Worm (Caenorhabditis elegans) whole organism, young adult: ENCODE data around the gene lir-2.

ENCODE experiments used
- B0019.2 ChIP-seq: fragments of 200-800 bp; sonication (Bioruptor generic); conservative IDR thresholded peaks from 2 replicates; pipeline ENCODE4 v1.3.6; 2022; ENCODE audit warnings: missing genetic modification reagents, missing genetic modification characterization, missing compliant biosample characterization
- B0261.1 ChIP-seq: sonication (generic microtip); optimal IDR thresholded peaks from 2 replicates; lab custom pipeline; 2016; ENCODE audit warnings: mild to moderate bottlenecking, missing genetic modification characterization, moderate library complexity, missing compliant biosample characterization
- C17E4.6 ChIP-seq: fragments of 200-800 bp; sonication (Bioruptor generic); IDR thresholded peaks from 2 replicates; pipeline ENCODE4 v1.3.6; 2022; ENCODE audit warnings: missing genetic modification reagents, missing genetic modification characterization, missing compliant biosample characterization
- F37B4.10 ChIP-seq: fragments of 200-800 bp; sonication (Bioruptor generic); IDR thresholded peaks from 2 replicates; pipeline ENCODE4 v1.3.6; 2022; ENCODE audit warnings: missing genetic modification characterization, missing compliant biosample characterization
- K11D2.4 ChIP-seq: fragments of 200-800 bp; sonication (Bioruptor generic); IDR thresholded peaks from 2 replicates; pipeline ENCODE4 v1.3.6; 2022; ENCODE audit warnings: missing genetic modification reagents, missing genetic modification characterization, missing compliant biosample characterization
- ZK185.1 ChIP-seq: sonication (generic microtip); optimal IDR thresholded peaks from 2 replicates; lab custom pipeline; 2016; ENCODE audit warnings: mild to moderate bottlenecking, missing genetic modification characterization, missing compliant biosample characterization; ENCODE audit not compliant: poor library complexity, severe bottlenecking
- atf-7 ChIP-seq: sonication (generic microtip); optimal IDR thresholded peaks from 2 replicates; lab custom pipeline; 2017; ENCODE audit warnings: mild to moderate bottlenecking, missing genetic modification characterization, missing compliant biosample characterization
- bed-1 ChIP-seq: fragments of 200-800 bp; sonication (Bioruptor generic); IDR thresholded peaks from 2 replicates; pipeline ENCODE4 v1.3.6; 2022; ENCODE audit warnings: missing genetic modification reagents, missing genetic modification characterization, missing compliant biosample characterization
- ccch-3 ChIP-seq: fragments of 200-800 bp; sonication (Bioruptor generic); optimal IDR thresholded peaks from 2 replicates; lab custom pipeline; 2018; ENCODE audit warnings: mild to moderate bottlenecking, missing genetic modification characterization, missing compliant biosample characterization
- cebp-1 ChIP-seq, 2 experiments: fragments of 200-800 bp in 1 of 2; sonication (Bioruptor generic) in 1 of 2; sonication (generic microtip) in 1 of 2; IDR thresholded peaks in 1 of 2; optimal IDR thresholded peaks in 1 of 2; 2 replicates each; pipeline versions ENCODE4 v1.3.6 to Lab custom; 2017 to 2022; ENCODE audit warnings: missing compliant biosample characterization in 2 of 2, missing genetic modification characterization in 2 of 2, mild to moderate bottlenecking in 1 of 2, missing genetic modification reagents in 1 of 2, moderate library complexity in 1 of 2
- ceh-100 ChIP-seq: fragments of 200-800 bp; sonication (Bioruptor generic); IDR thresholded peaks from 2 replicates; pipeline ENCODE4 v1.3.6; 2022; ENCODE audit warnings: missing genetic modification reagents, missing genetic modification characterization, missing compliant biosample characterization
- ceh-58 ChIP-seq: fragments of 200-800 bp; sonication (Bioruptor generic); IDR thresholded peaks from 2 replicates; pipeline ENCODE4 v1.3.6; 2022; ENCODE audit warnings: missing genetic modification characterization, missing compliant biosample characterization
- ceh-91 ChIP-seq: fragments of 200-800 bp; sonication (Bioruptor generic); IDR thresholded peaks from 2 replicates; pipeline ENCODE4 v1.3.6; 2022; ENCODE audit warnings: missing genetic modification reagents, missing genetic modification characterization, missing compliant biosample characterization
- egl-18 ChIP-seq: fragments of 200-800 bp; sonication (Bioruptor generic); IDR thresholded peaks from 2 replicates; pipeline ENCODE4 v1.3.6; 2022; ENCODE audit warnings: missing genetic modification reagents, missing genetic modification characterization, missing compliant biosample characterization
- egl-44 ChIP-seq: fragments of 200-800 bp; sonication (Bioruptor generic); IDR thresholded peaks from 2 replicates; pipeline ENCODE4 v1.3.6; 2022; ENCODE audit warnings: missing genetic modification reagents, missing genetic modification characterization, missing compliant biosample characterization
- ets-4 ChIP-seq: fragments of 200-800 bp; sonication (Bioruptor generic); optimal IDR thresholded peaks from 2 replicates; lab custom pipeline; 2018; ENCODE audit warnings: mild to moderate bottlenecking, missing genetic modification characterization, missing compliant biosample characterization
- hlh-26 ChIP-seq: fragments of 200-800 bp; sonication (Bioruptor generic); conservative IDR thresholded peaks from 2 replicates; pipeline ENCODE4 v1.3.6; 2022; ENCODE audit warnings: missing genetic modification reagents, missing genetic modification characterization, missing compliant biosample characterization
- hmg-20 ChIP-seq: fragments of 200-800 bp; sonication (Bioruptor generic); IDR thresholded peaks from 2 replicates; pipeline ENCODE4 v1.3.6; 2022; ENCODE audit warnings: missing genetic modification reagents, missing genetic modification characterization, missing compliant biosample characterization
- hsf-1 ChIP-seq: fragments of 200-800 bp; sonication (Bioruptor generic); IDR thresholded peaks from 2 replicates; pipeline ENCODE4 v1.3.6; 2022; ENCODE audit warnings: missing genetic modification reagents, missing genetic modification characterization, missing compliant biosample characterization
- lag-1 ChIP-seq: fragments of 200-800 bp; sonication (Bioruptor generic); IDR thresholded peaks from 2 replicates; pipeline ENCODE4 v1.3.6; 2022; ENCODE audit warnings: missing genetic modification reagents, missing genetic modification characterization, missing compliant biosample characterization
- lin-35 ChIP-seq, 3 experiments: fragments of 150-350 bp in 2 of 3; sonication (generic microtip) in 1 of 3; optimal IDR thresholded peaks; 2 replicates each; lab custom pipeline; 2014 to 2018; ENCODE audit warnings: missing biosample characterization in 3 of 3, missing genetic modification characterization in 3 of 3, missing genetic modification reagents in 3 of 3
- lin-40 ChIP-seq: sonication (generic microtip); optimal IDR thresholded peaks from 2 replicates; lab custom pipeline; 2016; ENCODE audit warnings: missing genetic modification characterization, mild to moderate bottlenecking, missing compliant biosample characterization, missing genotype, missing genetic modification reagents
- lin-54 ChIP-seq: fragments of 200-800 bp; sonication (Bioruptor generic); optimal IDR thresholded peaks from 2 replicates; lab custom pipeline; 2018; ENCODE audit warnings: mild to moderate bottlenecking, missing genetic modification characterization, missing compliant biosample characterization
- lir-1 ChIP-seq: fragments of 200-800 bp; sonication (Bioruptor generic); conservative IDR thresholded peaks from 2 replicates; pipeline ENCODE4 v1.3.6; 2022; ENCODE audit warnings: missing genetic modification reagents, missing genetic modification characterization, missing compliant biosample characterization
- lsl-1 ChIP-seq: fragments of 200-800 bp; sonication (Bioruptor generic); optimal IDR thresholded peaks from 2 replicates; lab custom pipeline; 2018; ENCODE audit warnings: mild to moderate bottlenecking, missing genetic modification characterization, moderate library complexity, missing compliant biosample characterization
- mcd-1 ChIP-seq: fragments of 200-800 bp; sonication (Bioruptor generic); IDR thresholded peaks from 2 replicates; pipeline ENCODE4 v1.3.6; 2022; ENCODE audit warnings: missing genetic modification reagents, missing genetic modification characterization, missing compliant biosample characterization
- nhr-179 ChIP-seq: sonication (generic microtip); optimal IDR thresholded peaks from 2 replicates; lab custom pipeline; 2016; ENCODE audit warnings: mild to moderate bottlenecking, missing genetic modification characterization, missing compliant biosample characterization
- nhr-80 ChIP-seq: sonication (generic microtip); optimal IDR thresholded peaks from 2 replicates; lab custom pipeline; 2016; ENCODE audit warnings: missing genetic modification characterization, missing compliant biosample characterization
- pha-4 ChIP-seq: fragments of 150-350 bp; sonication (generic microtip); optimal IDR thresholded peaks from 2 replicates; lab custom pipeline; 2014; ENCODE audit warnings: missing biosample characterization, missing genetic modification reagents, missing genetic modification characterization
- sdz-38 ChIP-seq: sonication (generic microtip); optimal IDR thresholded peaks from 2 replicates; lab custom pipeline; 2016; ENCODE audit warnings: missing genotype, missing genetic modification characterization, missing compliant biosample characterization
- snpc-1.3 ChIP-seq: sonication (generic microtip); optimal IDR thresholded peaks from 2 replicates; lab custom pipeline; 2017; ENCODE audit warnings: missing genetic modification characterization, mild to moderate bottlenecking, missing compliant biosample characterization, antibody characterized with exemption, moderate library complexity, missing genotype, missing genetic modification reagents; ENCODE audit not compliant: insufficient read depth
- snpc-4 ChIP-seq, 5 experiments: fragments of 150-350 bp in 1 of 5; sonication (generic microtip) in 4 of 5; optimal IDR thresholded peaks; 2 replicates each; lab custom pipeline; 2014 to 2018; ENCODE audit warnings: missing genetic modification characterization in 5 of 5, missing biosample characterization in 3 of 5, antibody characterized with exemption in 2 of 5, mild to moderate bottlenecking in 2 of 5, missing compliant biosample characterization in 2 of 5, missing genotype in 2 of 5, moderate library complexity in 2 of 5, missing genetic modification reagents in 1 of 5
- somi-1 ChIP-seq: fragments of 200-800 bp; sonication (Bioruptor generic); optimal IDR thresholded peaks from 2 replicates; lab custom pipeline; 2018; ENCODE audit warnings: mild to moderate bottlenecking, missing genetic modification characterization, missing compliant biosample characterization
- tbx-9 ChIP-seq: sonication (generic microtip); optimal IDR thresholded peaks from 2 replicates; lab custom pipeline; 2016; ENCODE audit warnings: borderline replicate concordance, missing genetic modification characterization, inconsistent platforms, missing compliant biosample characterization
- tlf-1 ChIP-seq: fragments of 200-800 bp; sonication (Bioruptor generic); optimal IDR thresholded peaks from 2 replicates; lab custom pipeline; 2018; ENCODE audit warnings: mild to moderate bottlenecking, missing genetic modification characterization, missing compliant biosample characterization
- unc-130 ChIP-seq: sonication (generic microtip); optimal IDR thresholded peaks from 2 replicates; lab custom pipeline; 2016; ENCODE audit warnings: missing genetic modification reagents, missing genetic modification characterization, missing compliant biosample characterization

lir-2 gene

DNA sequence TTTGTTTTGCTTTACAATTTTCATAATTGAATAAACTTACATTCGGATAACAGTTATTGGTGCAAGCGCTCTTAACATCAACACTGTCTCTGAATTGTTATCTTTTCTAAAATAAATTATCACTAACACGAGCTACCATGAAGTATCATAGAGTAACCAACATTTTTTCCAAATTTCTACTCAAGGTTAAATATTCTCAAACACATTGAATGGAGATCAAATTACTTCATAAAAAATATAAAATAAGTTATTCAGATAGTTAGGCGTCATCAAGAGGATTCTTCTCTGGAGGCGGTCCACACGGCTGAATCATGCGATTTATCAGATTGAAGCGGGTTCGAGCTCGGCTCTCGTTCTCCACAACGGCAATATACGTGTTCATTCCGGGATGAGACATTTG lies 31.3 kb downstream of the lir-2 start, which contains the start of gene B0495.5:
Gene B0495.5 (minus strand): TSS at position 101 of the 400 bp plus-strand sequence.
- no peak for TF ChIP-seq mcd-1 (GFP tag; lab: Robert Waterston, UW)
- no peak for TF ChIP-seq snpc-4 (GFP tag; optimal IDR thresholded peaks at IDR 0.05; lab: Kevin White, UChicago)
- no peak for TF ChIP-seq snpc-4 (tag; optimal IDR thresholded peaks at IDR 0.05; lab: Kevin White, UChicago)
- TF ChIP-seq ceh-100 (GFP tag; lab: Robert Waterston, UW), result no peak
- TF ChIP-seq hsf-1 (GFP tag; lab: Robert Waterston, UW), result no peak
- no peak for TF ChIP-seq ZK185.1 (tag; lab: Kevin White, UChicago)
- no peak for TF ChIP-seq lag-1 (GFP tag; lab: Robert Waterston, UW)
- no peak for TF ChIP-seq tbx-9
- no peak for TF ChIP-seq pha-4 (tag; lab: Kevin White, UChicago)
- no peak for TF ChIP-seq lsl-1 (GFP tag; lab: Kevin White, UChicago)
- no peak for TF ChIP-seq F37B4.10 (GFP tag; lab: Robert Waterston, UW)
- TF ChIP-seq sdz-38 (tag; lab: Kevin White, UChicago), result no peak
- no peak for TF ChIP-seq lin-35 (GFP tag; optimal IDR thresholded peaks at IDR 0.05; lab: Kevin White, UChicago)
- TF ChIP-seq ets-4 (GFP tag; lab: Kevin White, UChicago), result no peak
- TF ChIP-seq egl-44 (GFP tag; lab: Robert Waterston, UW), result no peak
- TF ChIP-seq nhr-179 (tag; lab: Kevin White, UChicago), result no peak
- no peak for TF ChIP-seq bed-1 (GFP tag; lab: Robert Waterston, UW)

DNA sequence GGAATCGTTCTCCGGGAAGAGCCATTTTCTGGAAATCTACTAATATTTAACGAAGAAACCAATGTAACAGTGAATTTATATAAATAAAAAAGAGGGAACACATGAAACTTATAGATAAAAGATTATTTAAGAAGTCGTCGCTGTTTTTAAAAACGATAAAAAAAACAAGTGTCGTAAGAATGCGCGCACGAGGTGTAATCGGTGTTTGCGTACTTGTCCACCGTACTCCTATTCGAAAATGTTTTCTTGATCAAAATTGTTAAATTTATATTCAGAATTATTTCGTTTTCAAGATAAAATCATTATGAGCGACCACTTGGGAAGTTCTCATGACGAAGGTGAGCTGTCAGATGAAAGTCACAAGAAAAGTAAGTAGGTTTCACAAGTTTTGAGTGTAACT lies 31.9 kb downstream of the lir-2 start, which contains the start of the genes moa-2 and cdk-11.1:
Gene moa-2 (minus strand): TSS at position 25 of the 400 bp plus-strand sequence.
Gene cdk-11.1 (plus strand): TSS at position 227 of the 400 bp plus-strand sequence.
- no peak for TF ChIP-seq tlf-1 (GFP tag; lab: Kevin White, UChicago)
- TF ChIP-seq lsl-1 (GFP tag; lab: Kevin White, UChicago), result peak; percentile 49
- no peak for TF ChIP-seq B0019.2

DNA sequence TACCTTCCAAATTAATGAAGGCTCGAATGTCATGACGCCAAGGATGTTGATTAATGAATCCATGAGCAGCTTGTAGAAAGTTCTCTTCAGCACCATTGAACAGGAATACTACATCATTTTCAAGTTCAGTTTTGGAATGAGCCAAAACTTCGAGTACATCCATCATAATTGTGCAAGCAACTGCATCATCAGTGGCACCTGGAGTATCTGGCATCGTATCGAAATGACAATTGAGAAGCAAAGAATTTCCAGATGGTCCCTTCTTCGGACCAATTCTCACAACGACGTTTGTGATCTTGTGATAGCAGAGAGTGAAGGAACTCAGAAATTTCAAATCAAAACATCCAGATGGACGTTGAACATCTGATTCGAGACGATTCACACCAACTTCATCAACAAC lies 37.3 kb downstream of the lir-2 start:
- TF ChIP-seq somi-1, result no peak
- TF ChIP-seq hmg-20, result no peak
- TF ChIP-seq ceh-58, result no peak
- TF ChIP-seq hsf-1 (GFP tag; lab: Robert Waterston, UW), result no peak
- no peak for TF ChIP-seq lin-54 (GFP tag; lab: Kevin White, UChicago)
- TF ChIP-seq C17E4.6 (GFP tag; lab: Robert Waterston, UW), result no peak
- no peak for TF ChIP-seq ceh-91 (GFP tag; lab: Robert Waterston, UW)
- no peak for TF ChIP-seq unc-130 (GFP tag; lab: Kevin White, UChicago)
- no peak for TF ChIP-seq K11D2.4 (GFP tag; lab: Robert Waterston, UW)
- TF ChIP-seq snpc-4 (GFP tag; optimal IDR thresholded peaks at IDR 0.05; lab: Kevin White, UChicago), result no peak
- TF ChIP-seq snpc-4 (tag; optimal IDR thresholded peaks at IDR 0.05; lab: Kevin White, UChicago), result no peak

DNA sequence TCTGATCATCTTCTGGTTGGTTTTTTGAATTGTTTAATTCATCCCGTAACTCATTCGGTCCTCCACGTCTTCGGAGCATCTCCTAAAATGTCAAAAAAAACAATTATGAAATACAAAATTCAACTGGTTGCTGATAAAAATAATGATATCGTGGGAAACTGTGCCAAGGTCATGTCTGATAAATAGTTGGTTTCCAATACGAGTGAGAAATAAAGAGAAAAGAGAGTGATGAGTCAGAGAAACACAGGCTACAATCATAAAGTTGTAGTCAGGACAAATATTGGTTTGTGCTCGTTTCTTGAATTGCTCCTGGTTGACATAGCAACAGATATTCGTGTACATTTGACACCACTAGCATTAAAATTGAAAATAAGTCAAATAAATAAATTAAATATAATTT lies 38.1 kb downstream of the lir-2 start, which contains the start of gene B0495.7:
Gene B0495.7 (minus strand): TSS at position 82 of the 400 bp plus-strand sequence.
- TF ChIP-seq B0019.2 (no peak), cebp-1 (GFP tag; IDR thresholded peaks at IDR 0.05; lab: Robert Waterston, UW) (no peak), cebp-1 (tag; optimal IDR thresholded peaks at IDR 0.05; lab: Kevin White, UChicago) (peak; percentile 46), lin-40 (tag; lab: Kevin White, UChicago) (no peak), nhr-80 (tag; lab: Kevin White, UChicago) (peak; percentile 73)

DNA sequence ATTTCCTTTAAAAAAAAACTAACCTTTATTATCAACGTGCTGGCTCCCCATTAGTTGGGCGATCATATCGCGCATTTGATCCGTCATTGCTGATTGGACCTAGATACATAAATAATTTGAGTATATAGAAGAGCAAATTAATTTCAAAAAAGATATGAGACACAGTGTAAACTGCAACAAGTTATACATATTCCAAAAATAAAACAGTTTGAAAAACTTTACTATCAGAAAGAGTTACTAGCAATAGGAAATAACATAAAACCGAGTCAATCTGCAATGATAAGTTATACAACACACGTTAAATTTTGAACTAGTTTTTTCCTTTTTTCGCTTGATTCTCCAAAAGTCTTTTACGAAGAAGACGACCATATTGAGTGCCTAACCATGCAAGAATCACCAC lies 40.3 kb downstream of the lir-2 start, which contains the start of gene luc-7L:
Gene luc-7L (minus strand): TSS at position 101 of the 400 bp plus-strand sequence.
- TF ChIP-seq snpc-1.3 (tag; lab: Kevin White, UChicago) (no peak), atf-7 (no peak), B0261.1 (tag; lab: Kevin White, UChicago) (no peak), egl-18 (GFP tag; lab: Robert Waterston, UW) (no peak), hlh-26 (GFP tag; lab: Robert Waterston, UW) (no peak), lir-1 (GFP tag; lab: Robert Waterston, UW) (no peak), ccch-3 (no peak)
